Worm (Caenorhabditis elegans) whole organism, L4 larva: Measurements from ENCODE around the gene cpr-8.

Experiments
- R02D3.7 ChIP-seq: fragments of 150-350 bp; sonication (generic microtip); optimal IDR thresholded peaks from 3 replicates; lab custom pipeline; 2014; ENCODE audit warnings: missing biosample characterization, missing genetic modification characterization
- T20F7.1 ChIP-seq: fragments of 200-800 bp; sonication (Bioruptor generic); optimal IDR thresholded peaks from 2 replicates; lab custom pipeline; 2018; ENCODE audit warnings: mild to moderate bottlenecking, missing genetic modification characterization, missing compliant biosample characterization
- T26A8.4 ChIP-seq: fragments of 200-800 bp; sonication (Bioruptor generic); IDR thresholded peaks from 2 replicates; pipeline ENCODE4 v1.3.6; 2022; ENCODE audit warnings: missing genetic modification characterization, missing compliant biosample characterization
- Y105C5A.15 ChIP-seq: fragments of 200-800 bp; sonication (Bioruptor generic); IDR thresholded peaks from 2 replicates; pipeline ENCODE4 v1.3.6; 2022; ENCODE audit warnings: missing genetic modification characterization, missing compliant biosample characterization
- Y48G9A.11 ChIP-seq: fragments of 200-800 bp; sonication (Bioruptor generic); IDR thresholded peaks from 2 replicates; pipeline ENCODE4 v1.3.6; 2022; ENCODE audit warnings: missing genetic modification reagents, missing genetic modification characterization, missing compliant biosample characterization
- Y5F2A.4 ChIP-seq: fragments of 200-800 bp; sonication (Bioruptor generic); optimal IDR thresholded peaks from 2 replicates; lab custom pipeline; 2018; ENCODE audit warnings: mild to moderate bottlenecking, missing genetic modification characterization, missing compliant biosample characterization
- aha-1 ChIP-seq: fragments of 150-350 bp; peaks from one replicate; lab custom pipeline; 2014; ENCODE audit warnings: missing biosample characterization, missing genetic modification characterization
- ama-1 ChIP-seq: fragments of 150-350 bp; optimal IDR thresholded peaks from 2 replicates; lab custom pipeline; 2014; ENCODE audit warnings: inconsistent platforms, mixed read lengths
- ceh-28 ChIP-seq: fragments of 150-350 bp; optimal IDR thresholded peaks from 2 replicates; lab custom pipeline; 2014; ENCODE audit warnings: missing biosample characterization, missing genetic modification reagents, missing genetic modification characterization
- ceh-44 ChIP-seq: fragments of 200-800 bp; sonication (Bioruptor generic); IDR thresholded peaks from 2 replicates; pipeline ENCODE4 v1.3.6; 2022; ENCODE audit warnings: missing genetic modification reagents, missing genetic modification characterization, missing compliant biosample characterization
- ceh-62 ChIP-seq: sonication (generic microtip); optimal IDR thresholded peaks from 2 replicates; lab custom pipeline; 2017; ENCODE audit warnings: missing biosample characterization, missing genetic modification characterization
- ceh-82 ChIP-seq: sonication (generic microtip); optimal IDR thresholded peaks from 2 replicates; lab custom pipeline; 2017; ENCODE audit warnings: missing biosample characterization, missing genetic modification characterization
- cey-2 ChIP-seq: sonication (generic microtip); optimal IDR thresholded peaks from 3 replicates; lab custom pipeline; 2017; ENCODE audit warnings: missing genetic modification characterization, mild to moderate bottlenecking, missing compliant biosample characterization, antibody characterized with exemption, borderline replicate concordance; ENCODE audit not compliant: insufficient read depth
- ctbp-1 ChIP-seq: fragments of 200-800 bp; sonication (Bioruptor generic); IDR thresholded peaks from 2 replicates; pipeline ENCODE4 v1.3.6; 2022; ENCODE audit warnings: missing genetic modification reagents, missing genetic modification characterization, missing compliant biosample characterization
- daf-16 ChIP-seq, 3 experiments: sonication (generic microtip); optimal IDR thresholded peaks; 2 replicates each; lab custom pipeline; 2016 to 2017; ENCODE audit warnings: missing genetic modification characterization in 3 of 3, missing genetic modification reagents in 3 of 3, mild to moderate bottlenecking in 2 of 3, missing compliant biosample characterization in 2 of 3, missing biosample characterization in 1 of 3, moderate library complexity in 1 of 3
- daf-8 ChIP-seq: fragments of 200-800 bp; sonication (Bioruptor generic); IDR thresholded peaks from 2 replicates; pipeline ENCODE4 v1.3.6; 2022; ENCODE audit warnings: missing genetic modification characterization, missing compliant biosample characterization
- dmd-6 ChIP-seq: fragments of 200-800 bp; sonication (Bioruptor generic); IDR thresholded peaks from 2 replicates; pipeline ENCODE4 v1.3.6; 2022; ENCODE audit warnings: missing genetic modification reagents, missing genetic modification characterization, missing compliant biosample characterization
- dmd-8 ChIP-seq: fragments of 200-800 bp; sonication (Bioruptor generic); IDR thresholded peaks from 2 replicates; pipeline ENCODE4 v1.3.6; 2022; ENCODE audit warnings: missing genetic modification characterization, missing compliant biosample characterization
- duxl-1 ChIP-seq: sonication (generic microtip); optimal IDR thresholded peaks from 2 replicates; lab custom pipeline; 2016; ENCODE audit warnings: mild to moderate bottlenecking, missing genetic modification characterization, moderate library complexity, missing compliant biosample characterization; ENCODE audit not compliant: poor library complexity
- fkh-10 ChIP-seq: fragments of 150-350 bp; optimal IDR thresholded peaks from 2 replicates; lab custom pipeline; 2014; ENCODE audit warnings: missing biosample characterization, missing genetic modification reagents, missing genetic modification characterization
- gei-8 ChIP-seq: fragments of 200-800 bp; sonication (Bioruptor generic); optimal IDR thresholded peaks from 2 replicates; lab custom pipeline; 2018; ENCODE audit warnings: mild to moderate bottlenecking, missing genetic modification characterization, missing compliant biosample characterization
- hif-1 ChIP-seq, 2 experiments: sonication (generic microtip); optimal IDR thresholded peaks; 2 replicates each; lab custom pipeline; 2016 to 2017; ENCODE audit warnings: missing compliant biosample characterization in 2 of 2, missing genetic modification characterization in 2 of 2, missing genetic modification reagents in 2 of 2, missing genotype in 2 of 2, mild to moderate bottlenecking in 1 of 2
- hmg-1.1 ChIP-seq: fragments of 200-800 bp; sonication (Bioruptor generic); IDR thresholded peaks from 2 replicates; pipeline ENCODE4 v1.3.6; 2022; ENCODE audit warnings: missing genetic modification reagents, missing genetic modification characterization, missing compliant biosample characterization
- lin-1 ChIP-seq: fragments of 200-800 bp; sonication (Bioruptor generic); IDR thresholded peaks from 2 replicates; pipeline ENCODE4 v1.3.6; 2022; ENCODE audit warnings: missing genetic modification reagents, missing genetic modification characterization, missing compliant biosample characterization
- lin-38 ChIP-seq: fragments of 200-800 bp; sonication (Bioruptor generic); IDR thresholded peaks from 2 replicates; pipeline ENCODE4 v1.3.6; 2022; ENCODE audit warnings: missing genetic modification reagents, missing genetic modification characterization, missing compliant biosample characterization
- lsy-2 ChIP-seq, 2 experiments: fragments of 150-350 bp in 1 of 2; sonication (generic microtip) in 1 of 2; optimal IDR thresholded peaks; 2 replicates each; lab custom pipeline; 2014 to 2017; ENCODE audit warnings: missing biosample characterization in 2 of 2, missing genetic modification characterization in 2 of 2
- madf-5 ChIP-seq, 2 experiments: fragments of 200-800 bp; sonication (Bioruptor generic); IDR thresholded peaks; 2 replicates each; pipeline ENCODE4 v1.3.6; 2022; ENCODE audit warnings: missing compliant biosample characterization in 2 of 2, missing genetic modification characterization in 2 of 2
- madf-9 ChIP-seq: fragments of 200-800 bp; sonication (Bioruptor generic); conservative IDR thresholded peaks from 2 replicates; pipeline ENCODE4 v1.3.6; 2022; ENCODE audit warnings: missing genetic modification reagents, missing genetic modification characterization, missing compliant biosample characterization
- mes-2 ChIP-seq: sonication (generic microtip); optimal IDR thresholded peaks from 2 replicates; lab custom pipeline; 2016; ENCODE audit warnings: missing genotype, mild to moderate bottlenecking, missing genetic modification characterization, missing compliant biosample characterization; ENCODE audit not compliant: poor library complexity, severe bottlenecking
- nhr-11 ChIP-seq: fragments of 150-350 bp; optimal IDR thresholded peaks from 2 replicates; lab custom pipeline; 2014; ENCODE audit warnings: missing biosample characterization, missing genetic modification characterization
- nhr-25 ChIP-seq: sonication (generic microtip); optimal IDR thresholded peaks from 2 replicates; lab custom pipeline; 2017; ENCODE audit warnings: missing genetic modification characterization, mild to moderate bottlenecking, missing compliant biosample characterization, antibody characterized with exemption, moderate library complexity, borderline replicate concordance; ENCODE audit not compliant: insufficient read depth
- nhr-42 ChIP-seq: fragments of 200-800 bp; sonication (Bioruptor generic); IDR thresholded peaks from 2 replicates; pipeline ENCODE4 v1.3.6; 2022; ENCODE audit warnings: missing genetic modification characterization, missing compliant biosample characterization
- nhr-48 ChIP-seq: sonication (generic microtip); optimal IDR thresholded peaks from 2 replicates; lab custom pipeline; 2016; ENCODE audit warnings: mild to moderate bottlenecking, missing genetic modification characterization, missing compliant biosample characterization
- nhr-76 ChIP-seq: fragments of 150-350 bp; optimal IDR thresholded peaks from 2 replicates; lab custom pipeline; 2014; ENCODE audit warnings: missing biosample characterization, missing genetic modification characterization
- nhr-77 ChIP-seq: fragments of 150-350 bp; optimal IDR thresholded peaks from 2 replicates; lab custom pipeline; 2014; ENCODE audit warnings: missing biosample characterization, missing genetic modification characterization
- rbr-2 ChIP-seq: sonication (generic microtip); optimal IDR thresholded peaks from 2 replicates; lab custom pipeline; 2016; ENCODE audit warnings: missing genotype, missing genetic modification characterization, missing compliant biosample characterization
- sdz-12 ChIP-seq: fragments of 200-800 bp; sonication (Bioruptor generic); optimal IDR thresholded peaks from 2 replicates; lab custom pipeline; 2018; ENCODE audit warnings: mild to moderate bottlenecking, missing genetic modification characterization, missing compliant biosample characterization
- skn-1 ChIP-seq: fragments of 150-350 bp; optimal IDR thresholded peaks from 2 replicates; lab custom pipeline; 2014; ENCODE audit warnings: missing biosample characterization, missing genetic modification characterization
- snpc-4 ChIP-seq: fragments of 150-350 bp; optimal IDR thresholded peaks from 2 replicates; lab custom pipeline; 2014; ENCODE audit warnings: missing biosample characterization, missing genetic modification characterization
- spr-1 ChIP-seq: sonication (generic microtip); optimal IDR thresholded peaks from 2 replicates; lab custom pipeline; 2016; ENCODE audit warnings: mild to moderate bottlenecking, missing genetic modification characterization, missing compliant biosample characterization
- tag-97 ChIP-seq: fragments of 200-800 bp; sonication (Bioruptor generic); IDR thresholded peaks from 2 replicates; pipeline ENCODE4 v1.3.6; 2022; ENCODE audit warnings: missing genetic modification characterization, missing compliant biosample characterization
- tra-1 ChIP-seq: fragments of 200-800 bp; sonication (Bioruptor generic); IDR thresholded peaks from 2 replicates; pipeline ENCODE4 v1.3.6; 2022; ENCODE audit warnings: missing genetic modification reagents, missing genetic modification characterization, missing compliant biosample characterization
- unc-130 ChIP-seq: sonication (generic microtip); optimal IDR thresholded peaks from 2 replicates; lab custom pipeline; 2016; ENCODE audit warnings: missing genetic modification reagents, missing genetic modification characterization, missing compliant biosample characterization
- unc-39 ChIP-seq: sonication (generic microtip); optimal IDR thresholded peaks from 2 replicates; lab custom pipeline; 2017; ENCODE audit warnings: missing biosample characterization, missing genetic modification characterization
- vab-7 ChIP-seq: fragments of 200-800 bp; sonication (Bioruptor generic); IDR thresholded peaks from 2 replicates; pipeline ENCODE4 v1.3.6; 2022; ENCODE audit warnings: missing genetic modification reagents, missing genetic modification characterization, missing compliant biosample characterization
- zag-1 ChIP-seq: fragments of 150-350 bp; optimal IDR thresholded peaks from 2 replicates; lab custom pipeline; 2014; ENCODE audit warnings: missing biosample characterization, missing genetic modification characterization
- zfp-2 ChIP-seq: sonication (generic microtip); optimal IDR thresholded peaks from 2 replicates; lab custom pipeline; 2016; ENCODE audit warnings: mild to moderate bottlenecking, missing genetic modification characterization, missing compliant biosample characterization
- zfp-3 ChIP-seq: fragments of 200-800 bp; sonication (Bioruptor generic); conservative IDR thresholded peaks from 2 replicates; pipeline ENCODE4 v1.3.6; 2022; ENCODE audit warnings: missing genetic modification reagents, missing genetic modification characterization, missing compliant biosample characterization
- zip-2 ChIP-seq: fragments of 150-350 bp; optimal IDR thresholded peaks from 2 replicates; lab custom pipeline; 2014; ENCODE audit warnings: missing biosample characterization, missing genetic modification characterization
- ztf-11 ChIP-seq: fragments of 150-350 bp; optimal IDR thresholded peaks from 2 replicates; lab custom pipeline; 2014; ENCODE audit warnings: missing biosample characterization, missing genetic modification characterization

cpr-8 gene

ce11 chrV:1156431-1156830, 22.0 kb downstream of the cpr-8 start:
- TF ChIP-seq duxl-1 = no peak
- peak; percentile 55 for TF ChIP-seq ama-1 (lab: Kevin White, UChicago)
- TF ChIP-seq aha-1 (tag; lab: Kevin White, UChicago) = peak; percentile 94

ce11 chrV:1157443-1157842, 23.0 kb downstream of the cpr-8 start:
- TF ChIP-seq Y48G9A.11 (no peak), skn-1 (tag; lab: Kevin White, UChicago) (no peak), tra-1 (GFP tag; lab: Robert Waterston, UW) (0 out of 2 replicates have a peak, but pooled peaks have one; percentile 10), sdz-12 (GFP tag; lab: Kevin White, UChicago) (no peak), fkh-10 (GFP tag; lab: Kevin White, UChicago) (no peak), Y5F2A.4 (GFP tag; lab: Kevin White, UChicago) (no peak), lsy-2 (tag; optimal IDR thresholded peaks at IDR 0.05; lab: Kevin White, UChicago) (no peak), zfp-2 (tag; lab: Kevin White, UChicago) (no peak), dmd-6 (no peak), hmg-1.1 (GFP tag; lab: Robert Waterston, UW) (no peak), Y105C5A.15 (GFP tag; lab: Robert Waterston, UW) (no peak), tag-97 (GFP tag; lab: Robert Waterston, UW) (no peak), nhr-11 (tag; lab: Kevin White, UChicago) (no peak), T26A8.4 (GFP tag; lab: Robert Waterston, UW) (no peak), R02D3.7 (tag; lab: Kevin White, UChicago) (no peak), ceh-44 (no peak), ama-1 (lab: Kevin White, UChicago) (peak; percentile 87), dmd-8 (no peak), mes-2 (tag; lab: Kevin White, UChicago) (no peak), ceh-82 (tag; lab: Kevin White, UChicago) (no peak), madf-5 (GFP tag; IDR thresholded peaks at IDR 0.05; lab: Robert Waterston, UW) (no peak), nhr-48 (tag; lab: Kevin White, UChicago) (no peak), madf-9 (no peak), aha-1 (tag; lab: Kevin White, UChicago) (peak; percentile 85), ctbp-1 (GFP tag; lab: Robert Waterston, UW) (0 out of 2 replicates have a peak, but pooled peaks have one; percentile 7), lin-38 (GFP tag; lab: Robert Waterston, UW) (no peak; the same call in 1 of the 2 replicates), vab-7 (GFP tag; lab: Robert Waterston, UW) (no peak), nhr-77 (tag; lab: Kevin White, UChicago) (peak; percentile 2), gei-8 (GFP tag; lab: Kevin White, UChicago) (no peak), rbr-2 (no peak), nhr-42 (GFP tag; lab: Robert Waterston, UW) (no peak), cey-2 (tag; lab: Kevin White, UChicago) (no peak), nhr-25 (tag; lab: Kevin White, UChicago) (no peak), snpc-4 (tag; lab: Kevin White, UChicago) (no peak), unc-39 (tag; lab: Kevin White, UChicago) (no peak), zfp-3 (GFP tag; lab: Robert Waterston, UW) (no peak), hif-1 (tag; optimal IDR thresholded peaks at IDR 0.05; lab: Kevin White, UChicago) (no peak), zag-1 (tag; lab: Kevin White, UChicago) (no peak), T20F7.1 (GFP tag; lab: Kevin White, UChicago) (no peak), nhr-76 (tag; lab: Kevin White, UChicago) (no peak), daf-16 (GFP tag; optimal IDR thresholded peaks at IDR 0.05; lab: Kevin White, UChicago) (no peak), daf-16 (tag; optimal IDR thresholded peaks at IDR 0.05; lab: Kevin White, UChicago) (no peak), unc-130 (no peak), ceh-62 (tag; lab: Kevin White, UChicago) (no peak), ztf-11 (tag; lab: Kevin White, UChicago) (no peak), daf-8 (no peak), ceh-28 (no peak), lin-1 (GFP tag; lab: Robert Waterston, UW) (no peak), spr-1 (tag; lab: Kevin White, UChicago) (no peak), zip-2 (no peak)
